Fruit fly (Drosophila melanogaster) whole organism, pupa: ENCODE data around the gene CG1532.

Experiments used
- CG13204 ChIP-seq: fragments of 200-800 bp; sonication (Bioruptor generic); optimal IDR thresholded peaks from 2 replicates; lab custom pipeline; 2018; ENCODE audit warnings: missing biosample characterization, mild to moderate bottlenecking, missing genetic modification characterization, moderate library complexity
- CG4496 ChIP-seq: fragments of 200-800 bp; sonication (Bioruptor generic); IDR thresholded peaks from 3 replicates; pipeline ENCODE4 v1.3.6; 2022; ENCODE audit warnings: missing biosample characterization, missing genetic modification characterization

DNA sequence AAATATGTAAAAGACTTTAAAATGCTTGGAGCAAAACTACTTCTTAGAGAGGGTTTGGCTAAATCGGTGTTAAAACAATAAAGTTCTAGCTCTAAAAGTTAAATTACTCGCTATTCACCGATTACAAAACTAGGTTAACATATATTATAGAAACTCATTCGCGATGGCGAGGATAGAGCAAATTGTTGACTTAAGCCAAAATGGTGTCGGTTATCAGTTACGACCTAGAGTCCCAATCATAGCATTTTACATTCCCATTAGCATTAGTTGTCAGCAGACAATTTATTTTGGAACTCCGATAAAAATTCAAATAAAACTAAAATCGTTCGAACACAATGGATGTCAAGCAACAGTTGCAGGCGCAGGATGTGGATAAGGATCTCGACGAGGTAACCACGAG, 43.8 kb downstream of the CG1532 start, which contains the start of gene CG11666:
- TF ChIP-seq CG4496 (no peak), CG13204 (GFP tag; lab: Kevin White, UChicago) (no peak)
